Worm (Caenorhabditis elegans): ENCODE results near the gene F54D5.7.

Gene F54D5.7

DNA sequence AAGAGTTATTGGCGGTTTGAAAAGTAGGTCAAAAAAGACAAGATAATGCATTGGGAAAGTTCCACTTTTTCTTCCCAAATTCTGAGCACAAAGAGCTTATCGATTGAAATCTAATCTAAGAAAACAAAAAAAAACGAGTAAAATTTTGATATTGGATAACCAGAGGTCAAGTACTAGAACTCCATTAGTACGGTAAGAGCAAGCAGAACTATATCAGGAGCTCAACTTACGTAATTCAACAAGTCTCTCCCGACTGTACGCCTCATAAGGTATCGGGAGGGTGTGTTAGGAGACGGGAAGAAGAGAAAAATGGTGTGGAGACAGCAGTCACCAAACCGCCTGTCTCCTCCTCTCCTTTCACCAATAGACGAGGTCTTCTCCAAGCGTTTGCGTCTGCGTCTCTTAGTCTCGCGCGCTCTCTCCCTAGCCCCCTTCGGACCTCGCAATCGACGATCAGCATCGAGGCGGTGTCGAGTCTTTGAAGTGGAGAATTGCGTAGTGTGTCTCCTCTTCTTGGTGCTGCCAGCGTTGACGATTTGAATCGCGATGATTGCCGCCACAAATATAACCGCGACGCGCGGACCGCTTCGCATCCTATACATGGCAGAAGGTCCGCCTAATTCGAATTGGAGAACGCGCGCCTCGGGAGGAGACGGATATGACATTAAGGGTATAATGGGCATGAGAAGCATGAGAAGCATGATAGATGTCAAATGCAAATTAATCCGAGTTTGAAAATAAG, 19.8 kb downstream of the F54D5.7 start, which contains the start of gene F54D5.5 (continued):
- peak; percentile 17 for TF ChIP-seq pros-1 (tag; optimal IDR thresholded peaks at IDR 0.05)
- no peak for TF ChIP-seq ama-1 (optimal IDR thresholded peaks at IDR 0.05)
- TF ChIP-seq odd-2 (tag; optimal IDR thresholded peaks at IDR 0.05), result no peak
- TF ChIP-seq ceh-14 (tag; optimal IDR thresholded peaks at IDR 0.05), result peak; percentile 76
- peak; percentile 9 for TF ChIP-seq tbx-7 (tag; optimal IDR thresholded peaks at IDR 0.05)

DNA sequence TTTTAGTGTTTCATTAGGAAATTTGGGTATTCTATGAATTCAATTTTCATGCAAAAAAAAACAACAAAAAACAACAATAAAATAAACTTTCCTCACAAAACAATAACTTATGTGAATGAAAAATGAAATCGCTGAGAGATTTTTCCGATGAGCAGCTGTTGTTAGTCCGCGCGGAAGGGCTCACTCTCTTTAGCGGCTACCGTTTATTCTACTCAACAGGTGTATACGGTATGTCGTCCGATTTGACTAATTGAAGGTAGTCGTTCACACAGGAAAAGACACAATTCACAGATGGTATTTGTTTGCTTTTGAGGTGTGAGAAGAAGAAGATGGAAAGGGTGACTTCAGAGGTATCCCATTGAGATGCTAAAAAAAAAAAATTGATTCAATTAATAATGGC, 21.4 kb downstream of the F54D5.7 start:
- TF ChIP-seq ceh-6 (GFP tag; optimal IDR thresholded peaks at IDR 0.05) (no peak), fkh-10 (GFP tag; optimal IDR thresholded peaks at IDR 0.05) (no peak), C38D4.7 (GFP tag; optimal IDR thresholded peaks at IDR 0.05) (no peak), ceh-14 (tag; optimal IDR thresholded peaks at IDR 0.05) (no peak), sdc-2 (tag; optimal IDR thresholded peaks at IDR 0.05) (no peak), ref-2 (tag; optimal IDR thresholded peaks at IDR 0.05) (no peak), gmeb-2 (tag; optimal IDR thresholded peaks at IDR 0.05) (no peak), mec-3 (tag; optimal IDR thresholded peaks at IDR 0.05; ENCODE audit: borderline replicate concordance) (no peak), lim-6 (tag; optimal IDR thresholded peaks at IDR 0.05) (no peak), fax-1 (tag; optimal IDR thresholded peaks at IDR 0.05) (no peak), dmd-4 (tag; optimal IDR thresholded peaks at IDR 0.05; ENCODE audit: borderline replicate concordance) (no peak)

DNA sequence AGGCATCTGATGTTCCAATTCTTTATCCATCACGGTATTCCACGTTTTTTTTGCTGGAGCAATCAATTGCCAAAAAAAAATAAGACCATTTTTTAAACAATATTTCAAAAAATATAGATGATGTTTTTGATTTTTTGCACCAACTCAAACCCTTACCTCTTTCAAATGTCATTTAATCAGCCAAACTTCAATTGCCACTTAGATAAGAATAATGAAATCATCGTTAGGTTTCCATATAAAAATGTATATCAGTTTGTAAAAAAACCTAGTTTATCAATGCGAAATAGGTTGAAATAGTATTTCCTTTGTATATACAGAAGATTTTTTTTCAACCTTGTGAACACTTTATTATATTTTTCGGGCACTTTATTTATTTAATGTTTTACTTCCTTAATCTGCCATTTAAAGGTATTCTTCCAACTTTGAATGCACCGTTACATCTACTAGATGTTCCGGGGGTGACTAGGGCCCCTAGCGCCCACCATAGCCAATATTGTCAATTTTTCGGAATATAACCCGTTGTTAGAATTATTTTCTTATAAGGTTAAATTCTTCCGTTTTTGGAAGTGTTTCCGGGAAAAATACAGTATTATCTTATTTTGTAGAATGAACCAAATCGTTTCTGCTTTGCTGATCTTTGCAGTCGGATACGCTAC, 22.0 kb downstream of the F54D5.7 start, which contains the start of the genes F54D5.23 and F54D5.4:
F54D5.23 (minus strand) TSS at position 75 of the 656 bp plus-strand sequence.
F54D5.4 (plus strand) TSS at position 606 of the 656 bp plus-strand sequence.
- no peak for TF ChIP-seq K02D7.2 (tag; optimal IDR thresholded peaks at IDR 0.05)

DNA sequence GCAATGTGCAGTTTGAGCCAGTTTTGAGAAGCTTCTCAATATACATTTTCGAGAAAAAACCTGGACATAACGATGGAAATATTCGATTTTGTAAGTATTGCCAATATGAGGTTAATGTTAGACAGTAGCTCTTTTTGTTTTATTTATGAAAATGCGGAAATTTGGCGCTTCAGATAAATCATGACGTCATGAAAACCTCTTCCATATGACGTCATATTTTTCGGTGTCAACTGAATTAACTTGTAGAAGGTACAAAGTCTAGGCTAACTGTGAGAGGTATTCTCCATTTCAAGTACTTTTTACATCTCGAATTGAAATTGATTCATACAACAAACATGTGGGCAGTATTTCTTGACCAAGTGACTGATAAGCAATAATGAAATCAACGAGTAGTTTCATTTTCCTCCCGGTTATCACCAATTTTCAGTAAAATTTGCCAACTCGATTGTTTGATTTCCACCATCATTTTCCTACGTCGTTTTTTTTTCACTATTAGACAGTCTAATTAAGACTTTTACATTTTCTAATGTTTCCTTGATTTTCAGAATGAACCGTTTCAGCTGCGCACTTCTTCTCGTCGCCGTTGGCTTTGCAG, 24.0 kb downstream of the F54D5.7 start, which contains the start of gene F54D5.3:
F54D5.3 (plus strand) TSS at position 546 of the 595 bp plus-strand sequence.
- TF ChIP-seq fkh-10 (GFP tag; optimal IDR thresholded peaks at IDR 0.05), result no peak
- TF ChIP-seq unc-55 (GFP tag; optimal IDR thresholded peaks at IDR 0.05), result no peak
- no peak for TF ChIP-seq tbx-2 (tag; optimal IDR thresholded peaks at IDR 0.05)
- no peak for TF ChIP-seq pat-9 (tag; optimal IDR thresholded peaks at IDR 0.05)
- no peak for TF ChIP-seq unc-42 (tag; optimal IDR thresholded peaks at IDR 0.05)
- TF ChIP-seq odd-2 (tag; optimal IDR thresholded peaks at IDR 0.05), result no peak
- no peak for TF ChIP-seq unc-3 (GFP tag; conservative IDR thresholded peaks at IDR 0.05)
- no peak for TF ChIP-seq unc-3 (tag; optimal IDR thresholded peaks at IDR 0.05)
- no peak for TF ChIP-seq ahr-1 (tag; optimal IDR thresholded peaks at IDR 0.05)

DNA sequence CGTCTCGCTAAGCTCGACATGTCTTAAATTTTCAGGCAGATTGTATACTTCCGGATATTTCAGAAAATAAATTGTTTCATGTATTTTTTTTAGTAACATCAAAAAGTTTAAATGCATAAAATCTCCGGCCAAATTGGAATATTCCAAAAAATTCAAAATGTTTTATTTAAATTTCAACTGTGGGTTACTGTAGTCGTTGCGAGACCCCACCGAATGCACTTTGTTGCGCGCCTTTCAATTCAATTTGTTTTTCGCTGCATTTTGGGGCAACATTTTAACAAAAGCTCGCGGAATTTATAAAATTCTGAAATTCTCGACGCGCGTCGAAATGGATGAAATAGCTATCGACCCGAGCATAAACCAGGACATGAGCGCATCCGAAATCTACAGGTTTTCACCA, 25.6 kb downstream of the F54D5.7 start, which contains the start of gene F54D5.2:
F54D5.2 (plus strand) TSS at position 237 of the 400 bp plus-strand sequence.
- TF ChIP-seq unc-3 (GFP tag; conservative IDR thresholded peaks at IDR 0.05), result no peak
- no peak for TF ChIP-seq unc-3 (tag; optimal IDR thresholded peaks at IDR 0.05)
- no peak for TF ChIP-seq lin-11 (tag; optimal IDR thresholded peaks at IDR 0.05)
- no peak for TF ChIP-seq ttx-3 (tag; optimal IDR thresholded peaks at IDR 0.05)

DNA sequence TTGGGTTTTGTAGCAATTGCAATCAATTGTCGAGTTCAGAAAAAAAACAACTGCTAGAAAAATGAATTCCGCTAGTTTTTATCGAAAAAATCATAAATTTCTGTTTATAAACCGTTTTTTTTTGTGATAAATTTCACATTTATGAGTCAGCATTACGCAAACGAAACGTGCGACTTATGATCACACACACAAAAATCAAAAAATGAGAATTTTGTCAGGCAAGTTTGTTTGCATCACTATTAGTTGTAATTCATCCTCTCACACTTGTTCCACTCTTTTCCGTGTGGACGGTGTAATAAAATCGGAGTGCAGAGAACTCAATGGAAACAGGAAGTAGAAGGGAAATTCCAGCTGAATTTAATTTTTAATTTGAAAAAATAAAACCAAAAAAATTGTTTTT, 30.1 kb downstream of the F54D5.7 start, which contains the start of gene pcs-1:
pcs-1 (minus strand) TSS at position 344 of the 400 bp plus-strand sequence.
- TF ChIP-seq npax-4 (tag; optimal IDR thresholded peaks at IDR 0.05) (no peak), elt-4 (tag; optimal IDR thresholded peaks at IDR 0.05) (no peak), pqm-1 (tag; optimal IDR thresholded peaks at IDR 0.05) (no peak), unc-55 (GFP tag; optimal IDR thresholded peaks at IDR 0.05) (no peak), fkh-6 (tag; optimal IDR thresholded peaks at IDR 0.05) (no peak), pag-3 (tag; optimal IDR thresholded peaks at IDR 0.05; ENCODE audit: borderline replicate concordance) (no peak), ceh-48 (tag; optimal IDR thresholded peaks at IDR 0.05) (no peak), hlh-30 (tag; optimal IDR thresholded peaks at IDR 0.05; ENCODE audit: insufficient read depth) (no peak), ceh-45 (GFP tag; IDR thresholded peaks at IDR 0.05) (no peak), rnt-1 (tag; optimal IDR thresholded peaks at IDR 0.05) (no peak), ets-4 (tag; optimal IDR thresholded peaks at IDR 0.05) (no peak), odd-2 (tag; optimal IDR thresholded peaks at IDR 0.05) (no peak), nhr-11 (tag; optimal IDR thresholded peaks at IDR 0.05) (no peak), nhr-232 (tag; optimal IDR thresholded peaks at IDR 0.05) (no peak), fkh-10 (GFP tag; optimal IDR thresholded peaks at IDR 0.05) (no peak), ahr-1 (tag; optimal IDR thresholded peaks at IDR 0.05) (no peak), sox-2 (GFP tag; IDR thresholded peaks at IDR 0.05) (no peak), ref-2 (tag; optimal IDR thresholded peaks at IDR 0.05) (no peak)
